Fruit fly (Drosophila melanogaster): Measurements from ENCODE around the gene Gr93d.

DNA sequence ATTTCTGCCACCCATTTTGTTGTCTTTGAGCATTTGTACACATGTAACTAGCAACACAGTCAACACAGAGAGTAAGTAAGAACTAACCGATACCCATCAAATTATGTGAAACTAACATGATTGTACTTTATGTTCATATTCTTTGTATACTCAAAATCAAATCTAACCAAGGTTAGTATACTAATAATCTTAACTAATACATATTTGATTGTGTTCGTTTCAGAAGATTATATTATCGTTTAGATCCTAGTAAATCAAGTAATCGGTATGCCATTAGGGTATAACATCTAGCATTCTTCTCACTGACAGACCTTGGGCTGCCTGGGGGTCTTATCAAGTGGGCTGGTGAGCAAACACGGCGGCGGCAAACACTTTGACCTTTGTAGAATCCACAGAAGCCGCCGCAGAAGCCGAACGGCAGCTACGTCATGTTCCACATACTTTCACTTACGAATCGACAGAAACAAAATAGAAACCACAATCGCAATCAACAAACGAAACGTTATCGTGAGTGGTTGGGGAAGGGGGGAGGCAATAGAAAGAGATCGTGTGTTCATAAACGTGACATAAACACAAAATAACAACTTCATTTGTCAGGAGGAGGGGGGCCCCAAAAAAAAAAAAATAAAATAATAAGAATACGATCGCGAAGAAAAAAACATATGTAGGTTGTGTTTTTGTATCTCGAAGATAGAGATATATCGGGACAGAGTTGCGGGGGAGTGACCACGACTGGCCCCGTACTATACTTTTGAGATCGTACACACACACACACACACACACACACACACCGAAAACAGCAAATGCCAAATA, 10.9 kb downstream of the Gr93d start:
- TF ChIP-seq CG11617 (GFP tag; optimal IDR thresholded peaks at IDR 0.05) (no peak), Clk (GFP tag; optimal IDR thresholded peaks at IDR 0.05) (no peak), cic (GFP tag; optimal IDR thresholded peaks at IDR 0.05) (no peak), Crg-1 (GFP tag; optimal IDR thresholded peaks at IDR 0.05) (no peak), pad (GFP tag; optimal IDR thresholded peaks at IDR 0.05) (no peak), toe (GFP tag; optimal IDR thresholded peaks at IDR 0.05) (no peak), CG12768 (GFP tag; optimal IDR thresholded peaks at IDR 0.05) (no peak), cnc (optimal IDR thresholded peaks at IDR 0.05) (no peak), kay (GFP tag; ENCODE audit: borderline replicate concordance) (no peak), tj (GFP tag; optimal IDR thresholded peaks at IDR 0.05) (no peak), CG33017 (tag; optimal IDR thresholded peaks at IDR 0.05) (no peak), Hr96 (GFP tag; optimal IDR thresholded peaks at IDR 0.05) (no peak), CG1620 (GFP tag; optimal IDR thresholded peaks at IDR 0.05) (no peak), Mnt (GFP tag; optimal IDR thresholded peaks at IDR 0.05) (no peak)

Measured in whole organism, adult.